Worm (Caenorhabditis elegans): ENCODE results near the gene Y49A3A.4.
A peak's percentile ranks its signal among the peaks of the same experiment; 100 is the strongest.

Y49A3A.4 gene

ce11 chrV:14354258-14354877 lies 4.3 kb downstream of the Y49A3A.4 start, which contains the start of gene Y49A3A.3 (continued):
- TF ChIP-seq cey-2 (tag; optimal IDR thresholded peaks at IDR 0.05; ENCODE audit: borderline replicate concordance, insufficient read depth) (no peak), F37D6.2 (tag; optimal IDR thresholded peaks at IDR 0.05) (no peak), daf-16 (GFP tag; optimal IDR thresholded peaks at IDR 0.05) (peak in 1 of 2 experiments; percentile 28), daf-16 (tag; optimal IDR thresholded peaks at IDR 0.05) (peak; percentile 61), aha-1 (tag) (peak; percentile 94), attf-4 (tag; optimal IDR thresholded peaks at IDR 0.05) (no peak), Y5F2A.4 (GFP tag; optimal IDR thresholded peaks at IDR 0.05) (peak; percentile 62), egl-43 (GFP tag; IDR thresholded peaks at IDR 0.05) (peak; percentile 69; the same call in 1 of the 2 replicates), ztf-11 (tag; optimal IDR thresholded peaks at IDR 0.05) (no peak), F26F4.8 (GFP tag; conservative IDR thresholded peaks at IDR 0.05) (peak; percentile 27; the same call in 1 of the 2 replicates), pqm-1 (tag; optimal IDR thresholded peaks at IDR 0.05) (no peak), madf-9 (GFP tag; conservative IDR thresholded peaks at IDR 0.05) (peak; percentile 30; the same call in 1 of the 2 replicates), F49E8.2 (tag; optimal IDR thresholded peaks at IDR 0.05; ENCODE audit: borderline replicate concordance) (no peak), nhr-237 (tag; optimal IDR thresholded peaks at IDR 0.05) (peak; percentile 58), nhr-48 (tag; optimal IDR thresholded peaks at IDR 0.05) (peak; percentile 57), nhr-111 (GFP tag; optimal IDR thresholded peaks at IDR 0.05) (peak; percentile 28), dve-1 (tag; optimal IDR thresholded peaks at IDR 0.05; ENCODE audit: insufficient read depth) (peak; percentile 60), php-3 (GFP tag; IDR thresholded peaks at IDR 0.05) (no peak; the same call in 1 of the 2 replicates), Y105C5A.15 (GFP tag; IDR thresholded peaks at IDR 0.05) (peak; percentile 49; the same call in 1 of the 2 replicates), lin-38 (GFP tag; IDR thresholded peaks at IDR 0.05) (peak; percentile 66), ctbp-1 (GFP tag; IDR thresholded peaks at IDR 0.05) (peak; percentile 40; the same call in 1 of the 2 replicates), zfp-2 (tag; optimal IDR thresholded peaks at IDR 0.05) (no peak), madf-5 (GFP tag; IDR thresholded peaks at IDR 0.05) (0 out of 4 replicates have a peak, but pooled peaks have one; percentile 3 to 18), dmd-6 (GFP tag; IDR thresholded peaks at IDR 0.05) (peak; percentile 54), mxl-3 (GFP tag; optimal IDR thresholded peaks at IDR 0.05) (peak; percentile 9), gei-8 (GFP tag; optimal IDR thresholded peaks at IDR 0.05) (no peak), unc-62 (GFP tag; optimal IDR thresholded peaks at IDR 0.05 in 1 of 2) (peak in 1 of 2 experiments; percentile 94), unc-62 (tag; optimal IDR thresholded peaks at IDR 0.05) (no peak), aly-2 (tag; optimal IDR thresholded peaks at IDR 0.05) (peak; percentile 83), hlh-11 (tag; optimal IDR thresholded peaks at IDR 0.05) (peak; percentile 55), mes-2 (tag; optimal IDR thresholded peaks at IDR 0.05; ENCODE audit: poor library complexity, severe bottlenecking) (peak; percentile 31), saeg-2 (GFP tag; IDR thresholded peaks at IDR 0.05) (0 out of 2 replicates have a peak, but pooled peaks have one; percentile 48), ama-1 (optimal IDR thresholded peaks at IDR 0.05) (peak; percentile 80), T20F7.1 (GFP tag; optimal IDR thresholded peaks at IDR 0.05) (peak; percentile 60)

ce11 chrV:14352032-14352431 lies 6.7 kb downstream of the Y49A3A.4 start:
- no peak for TF ChIP-seq sdz-12 (GFP tag; optimal IDR thresholded peaks at IDR 0.05)
- peak; percentile 5 for TF ChIP-seq mxl-3 (GFP tag; optimal IDR thresholded peaks at IDR 0.05)
- TF ChIP-seq T20F7.1 (GFP tag; optimal IDR thresholded peaks at IDR 0.05): no peak
- TF ChIP-seq set-16 (GFP tag; IDR thresholded peaks at IDR 0.05): peak; percentile 56
- no peak for TF ChIP-seq mxl-2 (GFP tag; conservative IDR thresholded peaks at IDR 0.05)
- no peak for TF ChIP-seq egl-27 (tag; optimal IDR thresholded peaks at IDR 0.05)
- no peak for TF ChIP-seq zag-1 (tag; optimal IDR thresholded peaks at IDR 0.05)
- TF ChIP-seq gei-8 (GFP tag; optimal IDR thresholded peaks at IDR 0.05): no peak
- no peak for TF ChIP-seq T26A8.4 (GFP tag; IDR thresholded peaks at IDR 0.05)
- TF ChIP-seq aha-1 (tag): peak; percentile 81
- TF ChIP-seq nhr-11 (tag; optimal IDR thresholded peaks at IDR 0.05): no peak
- no peak for TF ChIP-seq hif-1 (tag; optimal IDR thresholded peaks at IDR 0.05)
- no peak for TF ChIP-seq unc-130 (GFP tag; optimal IDR thresholded peaks at IDR 0.05)
- TF ChIP-seq nhr-10 (tag; optimal IDR thresholded peaks at IDR 0.05): no peak
